Worm (Caenorhabditis elegans) whole organism, young adult: ENCODE measurements around the gene K06H6.2.

Source experiments
- C06A6.2 ChIP-seq: fragments of 200-800 bp; sonication (Bioruptor generic); conservative IDR thresholded peaks from 2 replicates; pipeline ENCODE4 v1.3.6; 2022; ENCODE audit warnings: missing genetic modification characterization, missing compliant biosample characterization
- F23B12.7 ChIP-seq: sonication (generic microtip); optimal IDR thresholded peaks from 2 replicates; lab custom pipeline; 2017; ENCODE audit warnings: missing genetic modification characterization, mild to moderate bottlenecking, missing compliant biosample characterization, antibody characterized with exemption, moderate library complexity; ENCODE audit not compliant: insufficient read depth
- F49E8.2 ChIP-seq: sonication (generic microtip); optimal IDR thresholded peaks from 3 replicates; lab custom pipeline; 2017; ENCODE audit warnings: missing genetic modification characterization, mild to moderate bottlenecking, missing compliant biosample characterization, antibody characterized with exemption, moderate library complexity; ENCODE audit not compliant: insufficient read depth
- F55B11.4 ChIP-seq: sonication (generic microtip); optimal IDR thresholded peaks from 2 replicates; lab custom pipeline; 2016; ENCODE audit warnings: missing compliant biosample characterization, missing genetic modification characterization, borderline replicate concordance; ENCODE audit not compliant: insufficient read depth
- T07F8.4 ChIP-seq: sonication (generic microtip); optimal IDR thresholded peaks from 2 replicates; lab custom pipeline; 2016; ENCODE audit warnings: mild to moderate bottlenecking, missing genetic modification characterization, moderate library complexity, missing compliant biosample characterization
- aptf-2 ChIP-seq: fragments of 200-800 bp; sonication (Bioruptor generic); conservative IDR thresholded peaks from 2 replicates; pipeline ENCODE4 v1.3.6; 2022; ENCODE audit warnings: missing genetic modification reagents, missing genetic modification characterization, missing compliant biosample characterization
- bed-2 ChIP-seq: fragments of 200-800 bp; sonication (Bioruptor generic); IDR thresholded peaks from 2 replicates; pipeline ENCODE4 v1.3.6; 2022; ENCODE audit warnings: missing genetic modification reagents, missing genetic modification characterization, missing compliant biosample characterization
- ceh-40 ChIP-seq: fragments of 200-800 bp; sonication (Bioruptor generic); IDR thresholded peaks from 2 replicates; pipeline ENCODE4 v1.3.6; 2022; ENCODE audit warnings: missing genetic modification characterization, missing compliant biosample characterization
- let-526 ChIP-seq: fragments of 200-800 bp; sonication (Bioruptor generic); IDR thresholded peaks from 2 replicates; pipeline ENCODE4 v1.3.6; 2022; ENCODE audit warnings: missing genetic modification reagents, missing genetic modification characterization, missing compliant biosample characterization
- mcd-1 ChIP-seq: fragments of 200-800 bp; sonication (Bioruptor generic); IDR thresholded peaks from 2 replicates; pipeline ENCODE4 v1.3.6; 2022; ENCODE audit warnings: missing genetic modification reagents, missing genetic modification characterization, missing compliant biosample characterization
- sea-2 ChIP-seq: fragments of 200-800 bp; sonication (Bioruptor generic); IDR thresholded peaks from 2 replicates; pipeline ENCODE4 v1.3.6; 2022; ENCODE audit warnings: missing genetic modification characterization, missing compliant biosample characterization
- ztf-6 ChIP-seq: fragments of 200-800 bp; sonication (Bioruptor generic); IDR thresholded peaks from 2 replicates; pipeline ENCODE4 v1.3.6; 2022; ENCODE audit warnings: missing genetic modification reagents, missing genetic modification characterization, missing compliant biosample characterization

ce11 chrV:609671-610070 is 24.1 kb downstream of the K06H6.2 start, which contains the start of gene srlf-36:
- TF ChIP-seq C06A6.2 (GFP tag; lab: Robert Waterston, UW) (no peak), sea-2 (GFP tag; lab: Robert Waterston, UW) (no peak), F23B12.7 (tag; lab: Kevin White, UChicago) (no peak), mcd-1 (GFP tag; lab: Robert Waterston, UW) (no peak), aptf-2 (GFP tag; lab: Robert Waterston, UW) (no peak), ztf-6 (GFP tag; lab: Robert Waterston, UW) (no peak), T07F8.4 (no peak), let-526 (no peak), bed-2 (no peak), F55B11.4 (tag; lab: Kevin White, UChicago) (no peak), ceh-40 (GFP tag; lab: Robert Waterston, UW) (no peak), F49E8.2 (tag; lab: Kevin White, UChicago) (no peak)
